Fruit fly (Drosophila melanogaster) whole organism, embryonic: ENCODE data around the gene GIIIspla2.

Source experiments
- Adf1 ChIP-seq: fragments of 200-800 bp; sonication (Bioruptor generic); IDR thresholded peaks from 2 replicates; pipeline ENCODE4 v1.3.6; 2022; ENCODE audit warnings: missing biosample characterization, missing genetic modification characterization
- Atf-2 ChIP-seq: fragments of 200-800 bp; sonication (Bioruptor generic); optimal IDR thresholded peaks from 2 replicates; lab custom pipeline; 2016; ENCODE audit warnings: missing biosample characterization, missing genetic modification characterization
- CG10267 ChIP-seq: fragments of 200-800 bp; sonication (Bioruptor generic); optimal IDR thresholded peaks from 2 replicates; lab custom pipeline; 2018; ENCODE audit warnings: missing biosample characterization, mild to moderate bottlenecking, missing genetic modification characterization, moderate library complexity
- CG12744 ChIP-seq: fragments of 200-800 bp; sonication (Bioruptor generic); optimal IDR thresholded peaks from 2 replicates; lab custom pipeline; 2016; ENCODE audit warnings: missing biosample characterization, missing genetic modification characterization
- CG12769 ChIP-seq: fragments of 200-800 bp; sonication (Bioruptor generic); optimal IDR thresholded peaks from 2 replicates; lab custom pipeline; 2019; ENCODE audit warnings: missing biosample characterization, mild to moderate bottlenecking, missing genetic modification characterization, moderate library complexity
- CG13894 ChIP-seq: fragments of 200-800 bp; sonication (Bioruptor generic); optimal IDR thresholded peaks from 3 replicates; lab custom pipeline; 2018; ENCODE audit warnings: missing biosample characterization, mild to moderate bottlenecking, missing genetic modification characterization, moderate library complexity
- CG14710 ChIP-seq: fragments of 200-800 bp; sonication (Bioruptor generic); optimal IDR thresholded peaks from 3 replicates; lab custom pipeline; 2019; ENCODE audit warnings: missing biosample characterization, mild to moderate bottlenecking, missing genetic modification characterization, moderate library complexity
- CG15514 ChIP-seq: fragments of 200-800 bp; sonication (Bioruptor generic); optimal IDR thresholded peaks from 3 replicates; lab custom pipeline; 2017; ENCODE audit warnings: missing biosample characterization, missing genetic modification characterization, mild to moderate bottlenecking, moderate library complexity, missing genetic modification reagents
- CG18011 ChIP-seq: fragments of 200-800 bp; sonication (Bioruptor generic); optimal IDR thresholded peaks from 2 replicates; lab custom pipeline; 2017; ENCODE audit warnings: missing biosample characterization, missing genetic modification characterization, mild to moderate bottlenecking, moderate library complexity, missing genotype
- CG2116 ChIP-seq: fragments of 200-800 bp; sonication (Bioruptor generic); optimal IDR thresholded peaks from 3 replicates; lab custom pipeline; 2018; ENCODE audit warnings: missing biosample characterization, mild to moderate bottlenecking, missing genetic modification characterization
- CG2120 ChIP-seq: fragments of 200-800 bp; sonication (Bioruptor generic); optimal IDR thresholded peaks from 3 replicates; lab custom pipeline; 2016; ENCODE audit warnings: missing biosample characterization, missing genetic modification characterization
- CG2199 ChIP-seq: fragments of 200-800 bp; sonication (Bioruptor generic); IDR thresholded peaks from 3 replicates; pipeline ENCODE4 v1.3.6; 2022; ENCODE audit warnings: missing biosample characterization, missing genetic modification characterization
- CG32772 ChIP-seq: fragments of 200-800 bp; sonication (Bioruptor generic); IDR thresholded peaks from 2 replicates; pipeline ENCODE4 v1.3.6; 2022; ENCODE audit warnings: missing biosample characterization, missing genetic modification characterization
- CG4404 ChIP-seq: fragments of 200-800 bp; sonication (Bioruptor generic); IDR thresholded peaks from 2 replicates; pipeline ENCODE4 v1.3.6; 2022; ENCODE audit warnings: missing biosample characterization, missing genetic modification characterization
- CG4617 ChIP-seq: fragments of 200-800 bp; sonication (Bioruptor generic); optimal IDR thresholded peaks from 3 replicates; lab custom pipeline; 2016; ENCODE audit warnings: missing biosample characterization, missing genetic modification characterization, borderline replicate concordance
- CG8388 ChIP-seq: fragments of 200-800 bp; sonication (Bioruptor generic); optimal IDR thresholded peaks from 2 replicates; lab custom pipeline; 2019; ENCODE audit warnings: missing biosample characterization, mild to moderate bottlenecking, missing genetic modification characterization, moderate library complexity
- CTCF ChIP-seq: fragments of 200-800 bp; sonication (Bioruptor generic); optimal IDR thresholded peaks from 2 replicates; lab custom pipeline; 2017; ENCODE audit warnings: missing biosample characterization, mild to moderate bottlenecking, missing genetic modification characterization, moderate library complexity
- Deaf1 ChIP-seq: fragments of 200-800 bp; optimal IDR thresholded peaks from 3 replicates; lab custom pipeline; 2019; ENCODE audit warnings: missing biosample characterization, mild to moderate bottlenecking, missing genetic modification characterization, moderate library complexity
- Dp ChIP-seq: fragments of 200-800 bp; sonication (Bioruptor generic); optimal IDR thresholded peaks from 2 replicates; lab custom pipeline; 2018; ENCODE audit warnings: missing biosample characterization, mild to moderate bottlenecking, missing genetic modification characterization, moderate library complexity
- Dref ChIP-seq: fragments of 200-800 bp; sonication (Bioruptor generic); IDR thresholded peaks from 2 replicates; pipeline ENCODE4 v1.3.6; 2022; ENCODE audit warnings: missing biosample characterization, missing genetic modification characterization
- E2f2 ChIP-seq: fragments of 200-800 bp; sonication (Bioruptor generic); IDR thresholded peaks from 2 replicates; pipeline ENCODE4 v1.3.6; 2022; ENCODE audit warnings: missing biosample characterization, missing genetic modification characterization
- H15 ChIP-seq: fragments of 200-800 bp; sonication (Bioruptor generic); IDR thresholded peaks from 3 replicates; pipeline ENCODE4 v1.3.6; 2022; ENCODE audit warnings: missing biosample characterization, missing genetic modification characterization
- HLH4C ChIP-seq: fragments of 200-800 bp; sonication (Bioruptor generic); IDR thresholded peaks from 3 replicates; pipeline ENCODE4 v1.3.6; 2022; ENCODE audit warnings: missing biosample characterization, missing genetic modification characterization; ENCODE audit not compliant: partially characterized antibody
- HLH54F ChIP-seq: fragments of 200-800 bp; sonication (Bioruptor generic); optimal IDR thresholded peaks from 3 replicates; lab custom pipeline; 2016; ENCODE audit warnings: missing biosample characterization, missing genetic modification characterization
- MBD-R2 ChIP-seq: fragments of 200-800 bp; sonication (Bioruptor generic); IDR thresholded peaks from 2 replicates; pipeline ENCODE4 v1.3.6; 2022; ENCODE audit warnings: missing biosample characterization, missing genetic modification characterization
- Max ChIP-seq: fragments of 200-800 bp; sonication (Bioruptor generic); optimal IDR thresholded peaks from 2 replicates; lab custom pipeline; 2016; ENCODE audit warnings: missing biosample characterization, mild to moderate bottlenecking, missing genetic modification characterization
- Med ChIP-seq: fragments of 200-800 bp; sonication (Bioruptor generic); peaks from one replicate; lab custom pipeline; 2016; ENCODE audit warnings: missing biosample characterization, missing genetic modification characterization, mild to moderate bottlenecking, inconsistent platforms, moderate library complexity
- Myb ChIP-seq: fragments of 200-800 bp; sonication (Bioruptor generic); optimal IDR thresholded peaks from 2 replicates; lab custom pipeline; 2016; ENCODE audit warnings: missing biosample characterization, missing genetic modification characterization
- Nf-YA ChIP-seq: fragments of 200-800 bp; sonication (Bioruptor generic); IDR thresholded peaks from 2 replicates; pipeline ENCODE4 v1.3.6; 2022; ENCODE audit warnings: missing biosample characterization, missing genetic modification characterization
- Oaz ChIP-seq: fragments of 200-800 bp; sonication (Bioruptor generic); IDR thresholded peaks from 2 replicates; pipeline ENCODE4 v1.3.6; 2022; ENCODE audit warnings: missing biosample characterization, missing genetic modification characterization
- Pdp1 ChIP-seq, 2 experiments: fragments of 200-800 bp; sonication (Bioruptor generic); optimal IDR thresholded peaks; 3 replicates each; lab custom pipeline; 2016; ENCODE audit warnings: missing biosample characterization in 2 of 2, missing genetic modification characterization in 2 of 2, mild to moderate bottlenecking in 1 of 2, moderate library complexity in 1 of 2
- amos ChIP-seq: fragments of 200-800 bp; sonication (Bioruptor generic); IDR thresholded peaks from 2 replicates; pipeline ENCODE4 v1.3.6; 2022; ENCODE audit warnings: missing biosample characterization, missing genetic modification characterization; ENCODE audit not compliant: partially characterized antibody
- chif ChIP-seq, 2 experiments: fragments of 200-800 bp; sonication (Bioruptor generic); optimal IDR thresholded peaks; 3 replicates each; lab custom pipeline; 2016; ENCODE audit warnings: missing biosample characterization in 2 of 2, missing genetic modification characterization in 2 of 2
- dmrt99B ChIP-seq: fragments of 200-800 bp; sonication (Bioruptor generic); optimal IDR thresholded peaks from 2 replicates; lab custom pipeline; 2018; ENCODE audit warnings: missing biosample characterization, mild to moderate bottlenecking, missing genetic modification characterization, moderate library complexity
- gfzf ChIP-seq: fragments of 200-800 bp; sonication (Bioruptor generic); optimal IDR thresholded peaks from 2 replicates; lab custom pipeline; 2016; ENCODE audit warnings: missing biosample characterization, mild to moderate bottlenecking, missing genetic modification characterization, moderate library complexity
- grau ChIP-seq: fragments of 200-800 bp; optimal IDR thresholded peaks from 3 replicates; lab custom pipeline; 2019; ENCODE audit warnings: missing biosample characterization, mild to moderate bottlenecking, missing genetic modification characterization, moderate library complexity
- gsb-n ChIP-seq: fragments of 200-800 bp; sonication (Bioruptor generic); optimal IDR thresholded peaks from 3 replicates; lab custom pipeline; 2018; ENCODE audit warnings: missing biosample characterization, mild to moderate bottlenecking, missing genetic modification characterization
- insv ChIP-seq, 2 experiments: fragments of 200-800 bp; sonication (Bioruptor generic); optimal IDR thresholded peaks; 3 replicates each; lab custom pipeline; 2016 to 2018; ENCODE audit warnings: missing biosample characterization in 2 of 2, missing genetic modification characterization in 2 of 2
- onecut ChIP-seq: fragments of 200-800 bp; sonication (Bioruptor generic); IDR thresholded peaks from 2 replicates; pipeline ENCODE4 v1.3.6; 2022; ENCODE audit warnings: missing biosample characterization, missing genetic modification characterization
- phol ChIP-seq: fragments of 200-800 bp; sonication (Bioruptor generic); optimal IDR thresholded peaks from 3 replicates; lab custom pipeline; 2018; ENCODE audit warnings: missing biosample characterization, mild to moderate bottlenecking, missing genetic modification characterization, moderate library complexity
- pita ChIP-seq: fragments of 200-800 bp; sonication (Bioruptor generic); optimal IDR thresholded peaks from 2 replicates; lab custom pipeline; 2017; ENCODE audit warnings: missing biosample characterization, mild to moderate bottlenecking, missing genetic modification characterization
- pros ChIP-seq: fragments of 200-800 bp; sonication (Bioruptor generic); optimal IDR thresholded peaks from 3 replicates; lab custom pipeline; 2019; ENCODE audit warnings: missing biosample characterization, mild to moderate bottlenecking, missing genetic modification characterization, moderate library complexity
- pzg ChIP-seq: fragments of 200-800 bp; sonication (Bioruptor generic); optimal IDR thresholded peaks from 3 replicates; lab custom pipeline; 2018; ENCODE audit warnings: missing biosample characterization, mild to moderate bottlenecking, missing genetic modification characterization, moderate library complexity
- rib ChIP-seq: fragments of 200-800 bp; sonication (Bioruptor generic); IDR thresholded peaks from 2 replicates; pipeline ENCODE4 v1.3.6; 2022; ENCODE audit warnings: missing biosample characterization, missing genetic modification characterization
- sens ChIP-seq: fragments of 200-800 bp; sonication (Bioruptor generic); peaks from one replicate; lab custom pipeline; 2016; ENCODE audit warnings: missing biosample characterization, missing genetic modification characterization
- sens-2 ChIP-seq: fragments of 200-800 bp; sonication (Bioruptor generic); IDR thresholded peaks from 2 replicates; pipeline ENCODE4 v1.3.6; 2022; ENCODE audit warnings: missing biosample characterization, missing genetic modification characterization
- trem ChIP-seq: fragments of 200-800 bp; optimal IDR thresholded peaks from 3 replicates; lab custom pipeline; 2019; ENCODE audit warnings: missing biosample characterization, mild to moderate bottlenecking, missing genetic modification characterization, moderate library complexity

The GIIIspla2 gene

DNA sequence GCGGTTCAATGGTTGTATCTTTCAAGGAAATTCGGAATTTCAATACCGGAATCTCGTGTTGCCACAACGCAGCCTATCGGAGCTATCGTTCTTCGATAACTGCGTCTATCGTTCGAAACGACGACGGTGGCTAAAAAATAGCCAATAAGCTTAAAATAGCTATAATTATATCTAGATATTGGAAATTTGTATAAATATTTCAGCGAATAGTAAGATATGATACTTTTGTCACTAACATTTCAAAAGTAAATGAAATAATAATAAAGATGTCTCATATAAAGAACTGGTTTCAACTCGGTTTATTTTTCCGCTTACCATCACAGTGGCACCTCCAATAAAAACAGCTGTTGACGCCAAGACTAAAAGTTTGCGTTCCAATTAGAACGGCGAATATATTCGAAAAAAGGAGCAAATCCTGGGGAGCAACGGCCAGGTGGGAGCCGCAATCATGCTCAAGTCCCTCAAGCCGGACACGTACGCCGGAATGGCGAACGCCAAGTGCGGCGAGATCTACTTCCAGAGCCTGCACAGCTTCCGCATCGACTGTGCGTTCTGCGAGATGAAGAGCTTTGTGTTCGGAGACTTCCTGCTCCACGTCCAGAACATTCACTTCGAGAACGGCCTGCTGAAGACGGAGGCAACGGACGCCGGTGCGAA is 11.8 kb upstream of the GIIIspla2 start, which contains the start of the genes alpha-PheRS and CG2129 (continued):
- peak; percentile 37 for TF ChIP-seq Max (GFP tag; lab: Kevin White, UChicago)
- no peak for TF ChIP-seq rib (GFP tag; lab: Robert Waterston, UW)
- TF ChIP-seq CG8388 (GFP tag; lab: Kevin White, UChicago) = peak; percentile 9
- no peak for TF ChIP-seq Oaz (GFP tag; lab: Robert Waterston, UW)
- peak; percentile 60 for TF ChIP-seq CG2116 (GFP tag; lab: Kevin White, UChicago)
- TF ChIP-seq Atf-2 (GFP tag; lab: Kevin White, UChicago) = no peak
- no peak for TF ChIP-seq CG12769 (tag; lab: Kevin White, UChicago)
- TF ChIP-seq pros (GFP tag; lab: Kevin White, UChicago) = no peak
- peak; percentile 51 for TF ChIP-seq grau
- TF ChIP-seq CG13894 = no peak
- no peak for TF ChIP-seq Nf-YA (GFP tag; lab: Robert Waterston, UW)
- TF ChIP-seq CG14710 = peak; percentile 55
- TF ChIP-seq gsb-n (tag; lab: Kevin White, UChicago) = no peak
- peak; percentile 84 for TF ChIP-seq CG2120 (GFP tag; lab: Kevin White, UChicago)
- TF ChIP-seq HLH54F (GFP tag; lab: Kevin White, UChicago) = peak; percentile 6
- no peak for TF ChIP-seq CG12744
- TF ChIP-seq, all 482 proteins: peak for 98

DNA sequence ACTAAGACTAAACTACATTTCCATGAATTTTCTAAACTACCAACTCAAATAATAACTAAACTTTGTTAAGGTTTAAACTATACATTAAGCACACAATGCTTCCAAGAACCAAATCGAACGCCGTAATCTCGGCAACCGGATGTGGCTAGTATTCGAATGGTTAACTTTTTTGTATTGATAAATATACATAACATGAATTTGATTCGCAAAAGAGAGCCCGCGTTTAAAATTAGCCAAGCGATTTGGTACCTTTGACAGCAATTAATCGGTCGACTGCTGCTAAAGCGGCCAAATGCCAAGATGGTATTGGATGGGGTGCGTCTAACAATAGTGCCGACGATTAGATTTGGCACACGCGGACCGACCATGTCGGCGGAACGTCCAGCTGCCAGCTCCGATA is 9.8 kb upstream of the GIIIspla2 start, which contains the start of gene CG15336:
TSS of gene CG15336 (plus strand) at position 301 of the 400 bp plus-strand sequence.
- no peak for TF ChIP-seq Deaf1 (tag; lab: Kevin White, UChicago)
- TF ChIP-seq Adf1 (GFP tag; lab: Robert Waterston, UW) = no peak

DNA sequence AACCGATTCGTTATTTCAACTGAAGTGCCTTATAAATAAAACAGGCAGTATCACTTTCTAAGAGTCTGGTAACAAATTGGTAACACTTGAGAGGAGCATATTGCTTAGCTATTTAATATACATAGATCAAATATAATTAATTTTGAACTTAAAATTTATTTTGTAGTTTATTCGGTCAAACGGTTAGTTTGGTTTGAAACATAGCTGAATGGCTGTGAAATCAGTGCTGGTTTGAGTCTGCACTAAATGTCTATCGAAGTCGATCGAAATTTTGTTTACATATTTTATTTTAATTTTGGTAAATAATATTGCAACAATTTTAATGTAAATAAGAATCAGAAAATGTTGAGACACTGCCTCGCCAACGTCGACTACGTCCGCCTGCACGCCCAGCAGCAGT is 8.9 kb upstream of the GIIIspla2 start, which contains the start of gene CG10959:
TSS of gene CG10959 (plus strand) at position 228 of the 400 bp plus-strand sequence.
- peak; percentile 23 for TF ChIP-seq CG18011 (GFP tag; lab: Kevin White, UChicago)
- TF ChIP-seq MBD-R2 (GFP tag; lab: Robert Waterston, UW) = peak; percentile 61; the same call in 1 of the 2 replicates
- TF ChIP-seq sens-2 (GFP tag; lab: Robert Waterston, UW) = peak; percentile 51
- peak; percentile 33 for TF ChIP-seq CG14710
- TF ChIP-seq phol (tag; lab: Kevin White, UChicago) = peak; percentile 3
- TF ChIP-seq dmrt99B = no peak
- TF ChIP-seq chif (GFP tag; optimal IDR thresholded peaks at IDR 0.05; lab: Kevin White, UChicago) = no peak
- TF ChIP-seq pita (GFP tag; lab: Kevin White, UChicago) = peak; percentile 51
- no peak for TF ChIP-seq Pdp1 (GFP tag; optimal IDR thresholded peaks at IDR 0.05; lab: Kevin White, UChicago)
- no peak for TF ChIP-seq onecut (GFP tag; lab: Robert Waterston, UW)
- peak; percentile 70 for TF ChIP-seq E2f2
- TF ChIP-seq CTCF = peak; percentile 22
- peak; percentile 66 for TF ChIP-seq Dref (GFP tag; lab: Robert Waterston, UW)
- peak; percentile 67 for TF ChIP-seq CG15514 (GFP tag; lab: Kevin White, UChicago)
- peak; percentile 30 for TF ChIP-seq trem (tag; lab: Kevin White, UChicago)
- peak in 1 of 2 experiments; percentile 10 for TF ChIP-seq insv (GFP tag; optimal IDR thresholded peaks at IDR 0.05; lab: Kevin White, UChicago)
- TF ChIP-seq CG2199 (GFP tag; lab: Robert Waterston, UW) = no peak
- TF ChIP-seq amos (GFP tag; lab: Robert Waterston, UW) = peak; percentile 32; the same call in 1 of the 2 replicates
- peak; percentile 17 for TF ChIP-seq gfzf (GFP tag; lab: Kevin White, UChicago)
- TF ChIP-seq CG2116 (GFP tag; lab: Kevin White, UChicago) = peak; percentile 30
- TF ChIP-seq Med (GFP tag; lab: Kevin White, UChicago) = peak; percentile 0
- TF ChIP-seq CG10267 (tag; lab: Kevin White, UChicago) = peak; percentile 31
- TF ChIP-seq CG4404 (GFP tag; lab: Robert Waterston, UW) = no peak
- TF ChIP-seq Myb (GFP tag; lab: Kevin White, UChicago) = peak; percentile 3
- TF ChIP-seq pzg = peak; percentile 41
- peak; percentile 37 for TF ChIP-seq CG4617 (GFP tag; lab: Kevin White, UChicago)
- no peak for TF ChIP-seq CG32772 (GFP tag; lab: Robert Waterston, UW)
- TF ChIP-seq H15 (GFP tag; lab: Robert Waterston, UW) = no peak
- TF ChIP-seq HLH4C (GFP tag; lab: Robert Waterston, UW) = 0 out of 3 replicates have a peak, but pooled peaks have one; percentile 34
- peak; percentile 55 for TF ChIP-seq Dp
- TF ChIP-seq sens (GFP tag; lab: Kevin White, UChicago) = peak; percentile 86
